Fruit fly (Drosophila melanogaster) whole organism, embryonic: ENCODE data around the gene CG42340.

Source experiments
- CG10543 ChIP-seq: fragments of 200-800 bp; sonication (Bioruptor generic); optimal IDR thresholded peaks from 3 replicates; lab custom pipeline; 2017; ENCODE audit warnings: missing biosample characterization, mild to moderate bottlenecking, missing genetic modification characterization, moderate library complexity
- CG13424 ChIP-seq: fragments of 200-800 bp; sonication (Bioruptor generic); optimal IDR thresholded peaks from 2 replicates; lab custom pipeline; 2019; ENCODE audit warnings: missing biosample characterization, mild to moderate bottlenecking, missing genetic modification characterization, moderate library complexity
- CG13775 ChIP-seq: fragments of 200-800 bp; sonication (Bioruptor generic); optimal IDR thresholded peaks from 3 replicates; lab custom pipeline; 2017; ENCODE audit warnings: missing biosample characterization, mild to moderate bottlenecking, missing genetic modification characterization
- CG14441 ChIP-seq: fragments of 200-800 bp; sonication (Bioruptor generic); IDR thresholded peaks from 2 replicates; pipeline ENCODE4 v1.3.6; 2022; ENCODE audit warnings: missing biosample characterization, missing genetic modification characterization
- CG1529 ChIP-seq: fragments of 200-800 bp; sonication (Bioruptor generic); optimal IDR thresholded peaks from 3 replicates; lab custom pipeline; 2018; ENCODE audit warnings: missing biosample characterization, missing genetic modification characterization
- CG15601 ChIP-seq: fragments of 200-800 bp; sonication (Bioruptor generic); optimal IDR thresholded peaks from 3 replicates; lab custom pipeline; 2019; ENCODE audit warnings: missing biosample characterization, mild to moderate bottlenecking, missing genetic modification characterization, moderate library complexity
- CG1647 ChIP-seq: fragments of 200-800 bp; sonication (Bioruptor generic); optimal IDR thresholded peaks from 3 replicates; lab custom pipeline; 2016; ENCODE audit warnings: missing biosample characterization, missing genetic modification characterization
- CG16863 ChIP-seq: fragments of 200-800 bp; sonication (Bioruptor generic); optimal IDR thresholded peaks from 3 replicates; lab custom pipeline; 2016; ENCODE audit warnings: missing biosample characterization, missing genetic modification characterization
- CG1792 ChIP-seq: fragments of 200-800 bp; sonication (Bioruptor generic); optimal IDR thresholded peaks from 2 replicates; lab custom pipeline; 2016; ENCODE audit warnings: missing biosample characterization, missing genetic modification characterization
- CG1832 ChIP-seq: fragments of 200-800 bp; sonication (Bioruptor generic); optimal IDR thresholded peaks from 2 replicates; lab custom pipeline; 2017; ENCODE audit warnings: missing biosample characterization, mild to moderate bottlenecking, missing genetic modification characterization, inconsistent platforms
- CG18599 ChIP-seq: fragments of 200-800 bp; sonication (Bioruptor generic); optimal IDR thresholded peaks from 3 replicates; lab custom pipeline; 2017; ENCODE audit warnings: missing biosample characterization, missing genetic modification characterization, mild to moderate bottlenecking, moderate library complexity, missing genetic modification reagents
- CG3065 ChIP-seq: fragments of 200-800 bp; sonication (Bioruptor generic); optimal IDR thresholded peaks from 2 replicates; lab custom pipeline; 2016; ENCODE audit warnings: missing biosample characterization, missing genetic modification characterization
- CG4820 ChIP-seq: fragments of 200-800 bp; sonication (Bioruptor generic); optimal IDR thresholded peaks from 3 replicates; lab custom pipeline; 2016; ENCODE audit warnings: missing biosample characterization, missing genetic modification characterization
- CG6175 ChIP-seq: fragments of 200-800 bp; sonication (Bioruptor generic); IDR thresholded peaks from 3 replicates; pipeline ENCODE4 v1.3.6; 2022; ENCODE audit warnings: missing biosample characterization, missing genetic modification characterization
- CG6654 ChIP-seq: fragments of 200-800 bp; sonication (Bioruptor generic); optimal IDR thresholded peaks from 2 replicates; lab custom pipeline; 2017; ENCODE audit warnings: missing biosample characterization, mild to moderate bottlenecking, missing genetic modification characterization
- CG6854 ChIP-seq: fragments of 200-800 bp; sonication (Bioruptor generic); optimal IDR thresholded peaks from 3 replicates; lab custom pipeline; 2017; ENCODE audit warnings: missing biosample characterization, mild to moderate bottlenecking, missing genetic modification characterization
- CG9876 ChIP-seq: fragments of 200-800 bp; sonication (Bioruptor generic); optimal IDR thresholded peaks from 2 replicates; lab custom pipeline; 2016; ENCODE audit warnings: missing biosample characterization, missing genetic modification characterization
- CkIIα-i1 ChIP-seq: fragments of 200-800 bp; sonication (Bioruptor generic); IDR thresholded peaks from 2 replicates; pipeline ENCODE4 v1.3.6; 2022; ENCODE audit warnings: missing biosample characterization, missing genetic modification characterization
- Dll ChIP-seq: fragments of 200-800 bp; sonication (Bioruptor generic); IDR thresholded peaks from 4 replicates; pipeline ENCODE4 v1.3.6; 2022; ENCODE audit warnings: missing biosample characterization, missing genetic modification characterization; ENCODE audit not compliant: partially characterized antibody
- Drgx ChIP-seq: fragments of 200-800 bp; sonication (Bioruptor generic); IDR thresholded peaks from 2 replicates; pipeline ENCODE4 v1.3.6; 2022; ENCODE audit warnings: missing biosample characterization, missing genetic modification characterization
- E2f1 ChIP-seq: fragments of 200-800 bp; sonication (Bioruptor generic); IDR thresholded peaks from 2 replicates; pipeline ENCODE4 v1.3.6; 2022; ENCODE audit warnings: missing biosample characterization, missing genetic modification characterization
- HLHmδ ChIP-seq: fragments of 200-800 bp; sonication (Bioruptor generic); optimal IDR thresholded peaks from 2 replicates; lab custom pipeline; 2018; ENCODE audit warnings: missing biosample characterization, mild to moderate bottlenecking, missing genetic modification characterization, moderate library complexity
- HmgD ChIP-seq: fragments of 200-800 bp; sonication (Bioruptor generic); optimal IDR thresholded peaks from 3 replicates; lab custom pipeline; 2016; ENCODE audit warnings: missing biosample characterization, missing genetic modification characterization
- Hmr ChIP-seq: fragments of 200-800 bp; sonication (Bioruptor generic); optimal IDR thresholded peaks from 3 replicates; lab custom pipeline; 2017; ENCODE audit warnings: mild to moderate bottlenecking, missing biosample characterization, missing genetic modification reagents, missing genetic modification characterization
- Lhr ChIP-seq: fragments of 200-800 bp; sonication (Bioruptor generic); optimal IDR thresholded peaks from 3 replicates; lab custom pipeline; 2017; ENCODE audit warnings: mild to moderate bottlenecking, missing biosample characterization, missing genetic modification reagents, missing genetic modification characterization
- Lpt ChIP-seq: fragments of >200 bp; optimal IDR thresholded peaks from 2 replicates; lab custom pipeline; 2018; ENCODE audit warnings: missing biosample characterization, missing genetic modification characterization
- Mrtf ChIP-seq: fragments of 200-800 bp; sonication (Bioruptor generic); IDR thresholded peaks from 3 replicates; pipeline ENCODE4 v1.3.6; 2022; ENCODE audit warnings: missing biosample characterization, missing genetic modification characterization
- NC2α ChIP-seq: fragments of 200-800 bp; sonication (Bioruptor generic); optimal IDR thresholded peaks from 2 replicates; lab custom pipeline; 2016; ENCODE audit warnings: missing biosample characterization, missing genetic modification characterization
- Nf-YC ChIP-seq: fragments of 200-800 bp; optimal IDR thresholded peaks from 3 replicates; lab custom pipeline; 2019; ENCODE audit warnings: missing biosample characterization, mild to moderate bottlenecking, missing genetic modification characterization, moderate library complexity
- Ravus ChIP-seq: fragments of 200-800 bp; sonication (Bioruptor generic); IDR thresholded peaks from 2 replicates; pipeline ENCODE4 v1.3.6; 2022; ENCODE audit warnings: missing biosample characterization, missing genetic modification characterization
- aop ChIP-seq: fragments of 200-800 bp; sonication (Bioruptor generic); IDR thresholded peaks from 2 replicates; pipeline ENCODE4 v1.3.6; 2022; ENCODE audit warnings: missing biosample characterization, missing genetic modification characterization
- bowl ChIP-seq: fragments of 200-800 bp; sonication (Bioruptor generic); IDR thresholded peaks from 2 replicates; pipeline ENCODE4 v1.3.6; 2022; ENCODE audit warnings: missing biosample characterization, missing genetic modification characterization
- da ChIP-seq: fragments of 200-800 bp; sonication (Bioruptor generic); optimal IDR thresholded peaks from 2 replicates; lab custom pipeline; 2016; ENCODE audit warnings: missing biosample characterization, missing genetic modification characterization
- gem ChIP-seq: fragments of 200-800 bp; sonication (Bioruptor generic); optimal IDR thresholded peaks from 2 replicates; lab custom pipeline; 2019; ENCODE audit warnings: missing biosample characterization, mild to moderate bottlenecking, missing genetic modification characterization, moderate library complexity
- gsb-n ChIP-seq: fragments of 200-800 bp; sonication (Bioruptor generic); optimal IDR thresholded peaks from 3 replicates; lab custom pipeline; 2018; ENCODE audit warnings: missing biosample characterization, mild to moderate bottlenecking, missing genetic modification characterization
- hkb ChIP-seq, 2 experiments: fragments of 200-800 bp in 1 of 2; fragments of >200 bp in 1 of 2; sonication (Bioruptor generic) in 1 of 2; IDR thresholded peaks in 1 of 2; optimal IDR thresholded peaks in 1 of 2; 2 replicates each; pipeline versions ENCODE4 v1.3.6 to Lab custom; 2017 to 2022; ENCODE audit warnings: missing biosample characterization in 1 of 2, missing genetic modification characterization in 1 of 2
- nom ChIP-seq: fragments of 200-800 bp; sonication (Bioruptor generic); optimal IDR thresholded peaks from 2 replicates; lab custom pipeline; 2017; ENCODE audit warnings: missing biosample characterization, missing genetic modification characterization, mild to moderate bottlenecking, moderate library complexity, missing genetic modification reagents
- oc ChIP-seq: fragments of 200-800 bp; sonication (Bioruptor generic); optimal IDR thresholded peaks from 2 replicates; lab custom pipeline; 2018; ENCODE audit warnings: missing biosample characterization, mild to moderate bottlenecking, missing genetic modification characterization, moderate library complexity
- pho ChIP-seq: fragments of 200-800 bp; sonication (Bioruptor generic); optimal IDR thresholded peaks from 2 replicates; lab custom pipeline; 2016; ENCODE audit warnings: missing biosample characterization, missing genetic modification characterization
- pros ChIP-seq: fragments of 200-800 bp; sonication (Bioruptor generic); optimal IDR thresholded peaks from 3 replicates; lab custom pipeline; 2019; ENCODE audit warnings: missing biosample characterization, mild to moderate bottlenecking, missing genetic modification characterization, moderate library complexity
- repo ChIP-seq: fragments of 200-800 bp; sonication (Bioruptor generic); optimal IDR thresholded peaks from 2 replicates; lab custom pipeline; 2016; ENCODE audit warnings: missing biosample characterization, missing genetic modification characterization
- scrt ChIP-seq: fragments of 200-800 bp; sonication (Bioruptor generic); optimal IDR thresholded peaks from 2 replicates; lab custom pipeline; 2018; ENCODE audit warnings: missing biosample characterization, mild to moderate bottlenecking, missing genetic modification characterization, moderate library complexity
- seq ChIP-seq: fragments of 200-800 bp; sonication (Bioruptor generic); IDR thresholded peaks from 2 replicates; pipeline ENCODE4 v1.3.6; 2022; ENCODE audit warnings: missing biosample characterization, missing genetic modification characterization
- shn ChIP-seq: fragments of 200-800 bp; sonication (Bioruptor generic); optimal IDR thresholded peaks from 3 replicates; lab custom pipeline; 2016; ENCODE audit warnings: missing biosample characterization, missing genetic modification characterization
- sisA ChIP-seq: fragments of 200-800 bp; sonication (Bioruptor generic); IDR thresholded peaks from 2 replicates; pipeline ENCODE4 v1.3.6; 2022; ENCODE audit warnings: missing biosample characterization, missing genetic modification characterization
- sna ChIP-seq: fragments of 200-800 bp; sonication (Bioruptor generic); IDR thresholded peaks from 2 replicates; pipeline ENCODE4 v1.3.6; 2022; ENCODE audit warnings: missing biosample characterization, missing genetic modification characterization; ENCODE audit not compliant: partially characterized antibody
- twi ChIP-seq: fragments of 200-800 bp; optimal IDR thresholded peaks from 2 replicates; lab custom pipeline; 2019; ENCODE audit warnings: missing biosample characterization, mild to moderate bottlenecking, missing genetic modification characterization, moderate library complexity
- z ChIP-seq: fragments of 200-800 bp; sonication (Bioruptor generic); IDR thresholded peaks from 3 replicates; pipeline ENCODE4 v1.3.6; 2022; ENCODE audit warnings: missing biosample characterization, missing genetic modification characterization
- zen ChIP-seq: fragments of 200-800 bp; sonication (Bioruptor generic); optimal IDR thresholded peaks from 3 replicates; lab custom pipeline; 2018; ENCODE audit warnings: missing biosample characterization, mild to moderate bottlenecking, missing genetic modification characterization, moderate library complexity

Gene CG42340

DNA sequence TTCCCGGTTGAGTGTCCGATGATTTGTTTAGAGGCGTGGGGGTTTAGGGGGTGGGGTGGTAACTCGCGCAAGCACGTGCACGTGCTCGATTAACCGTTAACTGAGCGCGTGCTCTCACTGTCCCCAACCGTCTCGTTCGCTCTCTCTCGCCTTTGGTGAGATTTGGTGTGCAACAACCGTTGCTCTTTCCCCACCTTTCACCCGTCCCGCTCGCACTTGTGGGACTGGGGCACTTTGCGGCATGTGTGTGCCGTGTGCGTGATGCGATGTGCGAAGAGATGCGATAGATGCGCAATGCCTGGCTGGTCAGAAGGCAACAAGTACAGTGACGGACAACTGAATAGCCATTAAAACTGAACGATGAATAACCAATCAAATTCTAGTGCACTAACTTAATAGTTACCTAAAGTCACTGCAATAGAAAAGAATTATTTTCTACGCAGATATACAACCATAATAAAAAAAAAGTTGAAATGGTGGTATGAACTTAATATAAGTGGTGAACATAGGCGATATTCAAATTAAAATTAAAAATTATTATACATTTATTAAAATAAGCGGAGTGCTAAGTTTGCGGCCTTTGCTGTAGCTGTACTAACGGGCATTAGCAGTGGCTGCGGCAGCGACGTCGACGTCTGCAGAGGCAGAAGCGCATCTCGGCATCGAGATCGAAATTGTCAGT lies 47.3 kb upstream of the CG42340 start (continued):
- peak; percentile 80 for TF ChIP-seq Hmr (GFP tag; lab: Kevin White, UChicago)
- TF ChIP-seq CG18599 (GFP tag; lab: Kevin White, UChicago) = peak; percentile 85
- peak; percentile 92 for TF ChIP-seq CG1529
- TF ChIP-seq CG14441 (GFP tag; lab: Robert Waterston, UW) = peak; percentile 66; the same call in 1 of the 2 replicates
- no peak for TF ChIP-seq NC2α
- TF ChIP-seq CG16863 = peak; percentile 15
- peak; percentile 94 for TF ChIP-seq CG13424 (tag; lab: Kevin White, UChicago)
- TF ChIP-seq CG10543 = peak; percentile 61
- TF ChIP-seq z (GFP tag; lab: Robert Waterston, UW) = no peak
- peak; percentile 83 for TF ChIP-seq zen (tag; lab: Kevin White, UChicago)
- no peak for TF ChIP-seq CG1792 (GFP tag; lab: Kevin White, UChicago)
- peak; percentile 87 for TF ChIP-seq oc (tag; lab: Kevin White, UChicago)
- TF ChIP-seq Lhr = peak; percentile 80
- TF ChIP-seq da (GFP tag; lab: Kevin White, UChicago) = no peak
- TF ChIP-seq CG4820 (GFP tag; lab: Kevin White, UChicago) = peak; percentile 86
- peak; percentile 78 for TF ChIP-seq E2f1 (GFP tag; lab: Robert Waterston, UW)
- peak; percentile 95 for TF ChIP-seq gem (tag; lab: Kevin White, UChicago)
- no peak for TF ChIP-seq CkIIα-i1 (GFP tag; lab: Robert Waterston, UW)
- peak; percentile 74 for TF ChIP-seq CG1832 (GFP tag; lab: Kevin White, UChicago)
- TF ChIP-seq seq = peak; percentile 85
- no peak for TF ChIP-seq sna (GFP tag; lab: Robert Waterston, UW)
- peak; percentile 48; the same call in 1 of the 3 replicates for TF ChIP-seq Mrtf (GFP tag; lab: Robert Waterston, UW)
- no peak for TF ChIP-seq CG6175
- peak; percentile 40 for TF ChIP-seq CG3065 (GFP tag; lab: Kevin White, UChicago)
- no peak for TF ChIP-seq bowl (GFP tag; lab: Robert Waterston, UW)
- TF ChIP-seq CG9876 (GFP tag; lab: Kevin White, UChicago) = no peak
- peak; percentile 45 for TF ChIP-seq pho (GFP tag; lab: Kevin White, UChicago)
- no peak for TF ChIP-seq repo (GFP tag; lab: Kevin White, UChicago)
- peak; percentile 35 for TF ChIP-seq shn (GFP tag; lab: Kevin White, UChicago)
- TF ChIP-seq CG15601 (tag; lab: Kevin White, UChicago) = peak; percentile 93
- peak; percentile 80 for TF ChIP-seq Nf-YC
- TF ChIP-seq sisA (GFP tag; lab: Robert Waterston, UW) = peak; percentile 80
- no peak; the same call in 1 of the 2 replicates for TF ChIP-seq Ravus (GFP tag; lab: Robert Waterston, UW)
- no peak for TF ChIP-seq hkb (optimal IDR thresholded peaks at IDR 0.05; lab: Kevin White, UChicago)
- peak; percentile 92 for TF ChIP-seq hkb (GFP tag; IDR thresholded peaks at IDR 0.05; lab: Robert Waterston, UW)
- peak; percentile 63 for TF ChIP-seq CG6854 (GFP tag; lab: Kevin White, UChicago)
- no peak for TF ChIP-seq HmgD (GFP tag; lab: Kevin White, UChicago)
- TF ChIP-seq CG1647 (GFP tag; lab: Kevin White, UChicago) = no peak
- TF ChIP-seq scrt = peak; percentile 76
- TF ChIP-seq nom (GFP tag; lab: Kevin White, UChicago) = no peak
- TF ChIP-seq aop = no peak
- TF ChIP-seq CG13775 (GFP tag; lab: Kevin White, UChicago) = peak; percentile 86
- peak; percentile 83 for TF ChIP-seq twi (tag; lab: Kevin White, UChicago)
- TF ChIP-seq HLHmδ (GFP tag; lab: Kevin White, UChicago) = peak; percentile 5
- no peak for TF ChIP-seq Lpt
- peak; percentile 92 for TF ChIP-seq Drgx (GFP tag; lab: Robert Waterston, UW)
- peak; percentile 63 for TF ChIP-seq CG6654 (GFP tag; lab: Kevin White, UChicago)
- TF ChIP-seq pros (GFP tag; lab: Kevin White, UChicago) = peak; percentile 28
- TF ChIP-seq gsb-n (tag; lab: Kevin White, UChicago) = peak; percentile 93
- no peak for TF ChIP-seq Dll (GFP tag; lab: Robert Waterston, UW)
